Fruit fly (Drosophila melanogaster): ENCODE measurements around the gene Ddrgk1.

The Ddrgk1 gene

DNA sequence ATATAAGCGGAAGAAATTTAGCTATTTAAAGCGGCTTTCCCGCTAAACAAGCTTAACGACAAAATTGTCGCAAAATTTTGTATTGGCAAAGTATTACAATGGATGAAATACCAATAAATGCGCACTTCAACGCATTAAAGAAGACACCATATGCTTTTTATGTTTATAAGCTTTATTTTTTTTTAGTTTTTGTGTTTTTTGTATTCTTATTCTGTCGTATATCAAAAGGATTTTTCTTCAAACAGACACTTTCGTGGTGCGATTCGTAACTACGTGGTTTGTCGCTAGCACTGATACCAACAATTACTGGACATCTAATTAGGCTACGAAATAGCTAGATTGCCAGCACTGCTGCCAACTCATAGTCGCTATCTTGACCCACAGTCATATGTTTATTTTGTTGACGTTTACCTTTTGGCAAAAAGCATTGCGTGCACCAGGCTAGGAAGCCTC lies at the start of gene Ddrgk1:
TSS of gene Ddrgk1 (plus strand) at position 387 of the 453 bp plus-strand sequence.
- TF ChIP-seq CG17801 (GFP tag; optimal IDR thresholded peaks at IDR 0.05; ENCODE audit: partially characterized antibody), result peak; percentile 20

DNA sequence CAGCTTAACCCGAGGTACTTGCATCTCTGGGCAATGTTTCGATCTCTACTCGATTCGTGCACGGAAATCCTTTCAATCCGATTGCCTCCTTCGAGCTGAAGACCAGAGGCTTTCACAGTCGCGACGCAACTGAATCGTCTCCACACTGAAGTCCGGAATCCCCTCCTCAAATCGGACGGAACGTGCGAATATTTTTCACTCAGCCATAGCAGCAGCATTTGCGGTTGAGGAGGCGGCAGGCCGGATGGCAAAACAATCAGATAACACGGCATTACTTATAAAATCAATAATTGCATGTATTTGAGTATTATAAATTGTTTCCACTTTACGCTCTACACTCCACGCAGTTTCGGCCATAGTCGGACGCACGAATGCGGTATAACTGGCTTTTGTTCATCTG lies 46.8 kb upstream of the Ddrgk1 start, which contains the start of gene Snmp1:
TSS of gene Snmp1 (minus strand) at position 101 of the 400 bp plus-strand sequence.
- TF ChIP-seq CG17801 (GFP tag; optimal IDR thresholded peaks at IDR 0.05; ENCODE audit: partially characterized antibody), result no peak

DNA sequence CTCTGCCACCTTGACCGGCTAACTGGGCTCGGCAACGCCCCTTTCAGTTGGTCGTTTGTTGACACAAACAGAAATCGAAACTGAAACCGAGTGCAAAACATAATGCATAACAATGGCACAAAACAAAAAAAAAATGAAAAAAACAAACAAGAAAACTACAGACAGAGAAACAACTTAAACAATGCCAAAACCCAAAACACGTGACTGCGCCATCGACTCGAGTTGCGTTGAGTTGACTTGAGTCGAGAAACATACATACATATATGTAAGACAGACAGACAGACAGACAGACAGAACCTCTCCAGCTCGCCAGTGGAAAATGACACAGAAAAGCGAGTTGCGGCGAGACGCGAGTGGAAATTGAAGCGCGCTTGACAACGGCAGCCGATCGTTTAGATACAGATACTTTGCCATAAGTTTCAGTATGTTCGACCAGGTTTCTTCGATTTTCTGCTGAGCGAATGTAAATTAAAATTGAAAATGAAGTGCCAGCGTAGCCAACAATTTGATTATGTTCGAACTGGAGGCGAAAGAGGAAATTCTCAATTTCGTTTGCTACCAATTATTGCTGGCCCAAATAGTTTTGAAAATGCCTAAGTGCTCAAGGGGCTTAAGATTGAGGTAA lies 45.2 kb upstream of the Ddrgk1 start:
- peak; percentile 52 for TF ChIP-seq CG17801 (GFP tag; optimal IDR thresholded peaks at IDR 0.05; ENCODE audit: partially characterized antibody)

DNA sequence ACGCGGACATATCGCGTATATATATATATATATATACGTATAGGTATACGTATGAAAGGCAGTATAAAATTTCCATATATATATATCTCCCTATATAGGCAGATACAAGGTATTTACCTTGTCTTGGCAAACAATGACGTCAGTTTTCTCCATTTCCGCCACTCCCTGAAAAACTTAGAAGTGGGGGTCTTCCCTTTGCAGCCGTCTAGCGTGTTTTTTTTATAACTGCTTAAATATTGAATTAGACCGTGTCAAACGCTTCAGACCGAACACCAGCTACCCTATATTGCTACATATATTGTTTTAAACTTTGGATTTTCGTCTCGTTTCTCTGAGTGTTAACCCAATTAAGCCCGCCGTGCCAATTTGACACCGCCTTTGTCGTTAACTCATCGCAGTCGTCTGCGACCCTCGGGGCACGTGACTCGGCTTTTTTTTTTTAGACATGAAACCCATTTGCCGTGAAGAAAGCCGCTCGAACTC lies 38.2 kb upstream of the Ddrgk1 start:
- no peak for TF ChIP-seq CG17801 (GFP tag; optimal IDR thresholded peaks at IDR 0.05; ENCODE audit: partially characterized antibody)

DNA sequence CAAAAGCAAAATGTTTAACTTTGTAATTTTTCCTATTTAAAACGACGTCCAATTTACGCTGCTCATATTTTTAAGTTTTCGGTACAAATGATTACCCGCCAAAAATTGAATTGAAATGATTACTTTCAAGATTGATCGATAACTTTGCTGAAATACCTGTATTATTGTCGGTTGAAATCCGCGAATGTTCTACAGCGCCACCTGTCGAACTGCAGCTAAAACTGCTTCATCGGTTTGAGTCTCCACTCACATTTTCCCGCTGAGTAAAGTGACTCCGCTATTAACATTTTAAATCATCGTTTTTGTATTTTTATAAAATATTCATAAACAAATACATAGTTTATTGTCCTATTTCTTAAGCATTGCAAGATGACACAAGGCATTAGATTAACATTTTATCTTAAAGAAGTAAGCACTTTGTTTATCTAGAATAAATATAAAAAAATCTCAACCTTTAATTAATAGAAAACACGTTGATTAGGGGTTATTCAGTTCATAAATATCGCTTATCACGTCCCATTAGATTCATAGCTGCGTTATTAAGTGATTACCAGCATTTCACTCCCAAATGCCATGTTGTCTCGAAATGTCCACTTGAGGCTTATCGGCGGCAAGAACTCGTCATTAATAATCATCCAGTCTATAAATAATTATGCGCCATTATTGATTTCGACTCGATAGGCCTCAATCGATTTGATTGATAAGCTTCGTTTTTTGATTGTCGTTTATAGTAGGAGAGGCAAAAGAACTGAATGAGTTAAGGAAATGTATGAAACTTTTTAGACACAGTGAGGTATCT lies 35.1 kb upstream of the Ddrgk1 start:
- TF ChIP-seq CG17801 (GFP tag; optimal IDR thresholded peaks at IDR 0.05; ENCODE audit: partially characterized antibody), result no peak

DNA sequence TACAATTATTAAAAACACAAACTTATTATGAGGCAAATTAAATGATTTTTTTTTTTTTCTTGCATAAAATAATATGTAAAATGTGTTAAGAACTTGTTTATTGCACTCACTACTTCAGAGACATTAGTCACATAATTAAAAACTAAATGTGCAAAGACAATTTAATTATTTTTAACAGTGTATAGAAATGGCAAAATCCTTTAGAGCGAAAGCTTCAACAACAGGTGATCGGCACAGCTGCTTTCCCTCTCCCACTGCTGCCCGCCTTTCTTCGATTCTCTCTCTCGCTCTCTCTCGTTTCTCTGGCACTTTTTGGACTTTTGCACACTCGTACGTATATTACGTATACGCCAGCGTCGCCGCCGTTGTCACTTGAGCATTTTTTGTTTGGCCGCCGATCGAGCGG lies 34.5 kb upstream of the Ddrgk1 start:
- no peak for TF ChIP-seq CG17801 (GFP tag; optimal IDR thresholded peaks at IDR 0.05; ENCODE audit: partially characterized antibody)

DNA sequence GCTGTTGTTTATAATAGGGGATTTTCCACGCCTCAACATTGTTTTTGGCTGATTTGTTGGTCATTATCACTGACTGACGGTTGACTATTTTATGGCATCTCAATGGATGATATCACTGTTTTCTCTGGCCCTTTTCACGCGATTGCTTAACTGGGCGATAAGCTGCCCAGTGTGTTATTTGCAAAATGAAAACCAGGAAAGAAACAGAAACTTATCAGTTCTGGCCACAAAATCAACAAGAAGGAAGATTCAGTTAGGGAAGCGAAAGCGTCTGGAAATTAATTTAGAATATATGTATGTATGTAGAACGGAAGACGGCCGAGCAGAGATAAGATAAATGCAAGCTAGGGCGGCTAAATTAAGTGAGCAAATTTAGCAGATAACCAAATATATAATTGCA lies 32.9 kb upstream of the Ddrgk1 start:
- no peak for TF ChIP-seq CG17801 (GFP tag; optimal IDR thresholded peaks at IDR 0.05; ENCODE audit: partially characterized antibody)

DNA sequence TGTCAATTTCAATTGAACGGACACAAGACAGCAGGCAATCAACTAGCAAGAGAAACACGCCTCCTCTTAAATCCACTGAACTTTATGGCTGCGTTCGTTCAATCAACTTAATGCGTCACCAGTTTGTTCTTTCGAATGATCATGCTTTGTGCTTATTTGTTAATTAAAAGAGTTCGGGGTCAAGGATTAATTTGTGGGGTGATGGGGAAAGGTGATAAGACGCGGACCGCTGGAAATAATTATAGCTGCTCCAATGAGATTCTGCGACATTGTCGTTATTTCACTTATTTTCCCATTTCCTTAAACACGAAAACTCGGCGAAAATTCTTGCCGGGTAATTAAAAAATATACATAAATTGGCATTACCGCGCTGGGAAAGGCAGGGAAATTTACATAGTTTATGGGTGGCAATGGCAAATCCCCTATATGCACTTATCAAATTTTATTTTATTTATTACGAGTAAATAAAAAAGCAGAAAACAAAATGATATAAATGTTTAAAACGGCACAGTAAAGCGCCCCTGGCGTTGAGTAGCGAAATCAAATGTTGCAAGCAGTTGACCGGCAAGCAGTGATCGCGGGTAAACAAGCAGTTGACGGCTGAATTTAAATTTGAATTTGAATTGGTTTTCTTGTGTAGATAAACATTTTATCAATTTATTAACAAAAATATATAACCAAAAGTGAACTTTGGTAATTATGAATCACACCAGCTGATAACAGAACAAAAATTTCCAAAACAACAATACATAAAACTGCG lies 30.3 kb upstream of the Ddrgk1 start:
- peak; percentile 30 for TF ChIP-seq CG17801 (GFP tag; optimal IDR thresholded peaks at IDR 0.05; ENCODE audit: partially characterized antibody)

DNA sequence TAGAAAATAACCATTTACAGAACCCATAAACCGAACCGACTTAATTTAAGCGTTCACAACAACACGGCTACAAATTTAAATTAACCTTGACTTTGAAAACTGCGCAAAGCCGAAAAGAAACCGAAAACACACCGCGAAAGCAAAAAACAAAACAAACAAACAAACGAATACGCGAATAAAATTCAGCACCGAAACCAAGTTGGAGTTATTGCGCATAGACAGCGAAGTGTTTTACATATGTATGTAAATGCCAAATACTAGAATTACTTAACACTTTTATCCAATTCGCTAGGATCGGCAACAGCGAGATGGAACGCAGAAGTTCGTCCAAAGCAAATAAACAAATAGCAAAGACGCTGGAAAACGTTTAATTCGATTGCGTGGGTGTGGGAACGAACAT lies 29.2 kb upstream of the Ddrgk1 start:
- TF ChIP-seq CG17801 (GFP tag; optimal IDR thresholded peaks at IDR 0.05; ENCODE audit: partially characterized antibody), result no peak

DNA sequence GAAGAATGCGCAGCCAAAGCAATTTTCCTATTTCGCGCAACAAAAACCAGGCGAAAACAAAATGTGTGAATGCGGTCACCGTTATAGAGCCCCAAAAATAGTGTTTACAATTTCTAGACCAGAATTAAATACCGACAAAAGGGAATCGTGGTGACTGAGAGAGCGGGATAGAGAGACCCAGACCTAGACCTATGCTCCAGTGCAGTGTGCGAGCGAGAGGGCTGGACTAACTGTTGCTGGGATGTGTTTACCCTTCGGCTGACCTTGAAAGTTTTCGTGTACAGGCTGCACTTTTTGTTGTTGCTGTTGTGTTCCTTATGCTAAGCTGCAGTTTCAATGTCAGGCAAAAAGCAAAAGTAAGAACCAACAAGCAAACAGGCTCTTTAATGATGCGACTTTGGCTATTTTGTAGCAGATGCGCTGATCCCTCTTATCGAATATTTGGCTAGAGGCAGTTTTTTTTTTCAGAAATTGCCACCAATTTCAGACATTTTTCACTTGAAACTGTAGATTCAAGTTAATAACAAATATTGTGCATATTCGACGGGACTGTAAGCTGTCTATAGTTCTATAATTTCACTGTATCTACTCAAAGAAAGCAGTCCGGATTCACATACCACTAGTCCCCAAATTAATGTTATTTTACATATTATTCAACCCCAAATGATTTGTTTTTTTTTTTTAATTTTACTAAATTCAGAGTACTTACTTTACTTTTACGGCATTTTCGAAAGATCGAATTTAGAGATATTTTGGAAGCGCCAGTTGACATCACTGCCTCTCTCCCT lies 28.1 kb upstream of the Ddrgk1 start:
- TF ChIP-seq CG17801 (GFP tag; optimal IDR thresholded peaks at IDR 0.05; ENCODE audit: partially characterized antibody), result no peak

DNA sequence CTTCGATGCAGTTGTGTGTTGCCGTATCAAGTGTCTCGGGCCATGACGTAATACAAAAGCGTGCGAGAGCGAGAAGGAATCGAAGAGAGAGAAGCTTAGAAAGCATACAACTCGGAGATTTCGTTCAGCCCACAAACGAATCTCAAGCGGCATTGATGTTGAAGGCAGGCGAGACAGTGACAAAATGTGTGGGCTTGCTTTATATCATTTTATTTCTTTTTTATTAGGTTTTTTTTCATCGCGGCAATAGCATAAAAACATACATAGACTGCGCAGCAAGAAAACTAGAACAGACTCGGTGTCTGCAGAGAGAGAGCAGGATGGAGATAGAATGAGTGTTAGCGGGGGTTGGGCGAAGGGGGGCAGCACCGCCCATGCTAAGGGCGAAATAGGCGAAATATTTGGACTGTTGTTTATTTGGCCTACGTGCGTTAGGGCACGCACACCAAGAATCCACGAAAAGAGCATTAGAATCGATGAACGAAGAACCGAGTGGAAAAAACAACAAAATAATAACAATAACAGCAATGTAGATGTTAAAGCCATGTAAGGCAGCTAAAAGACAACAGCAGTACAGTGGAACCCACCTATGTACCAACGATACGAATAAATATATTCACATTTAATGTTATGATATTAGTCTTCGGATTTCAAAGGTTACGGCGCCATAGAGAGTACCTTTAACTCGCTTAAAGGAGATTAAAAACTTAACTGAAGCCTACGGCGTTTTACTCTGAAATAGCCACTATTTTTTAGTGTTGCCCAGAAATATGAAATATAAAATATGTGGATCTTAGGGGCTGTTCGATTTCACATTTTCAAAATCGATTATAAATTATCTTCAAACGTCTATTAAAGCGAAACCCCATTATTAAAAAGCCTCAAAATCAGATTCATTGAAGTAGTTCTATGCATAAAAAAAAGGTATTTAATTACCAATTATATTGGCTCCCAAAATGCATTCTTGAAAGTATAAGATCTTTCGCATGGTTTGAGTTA lies 27.2 kb upstream of the Ddrgk1 start:
- no peak for TF ChIP-seq CG17801 (GFP tag; optimal IDR thresholded peaks at IDR 0.05; ENCODE audit: partially characterized antibody)

DNA sequence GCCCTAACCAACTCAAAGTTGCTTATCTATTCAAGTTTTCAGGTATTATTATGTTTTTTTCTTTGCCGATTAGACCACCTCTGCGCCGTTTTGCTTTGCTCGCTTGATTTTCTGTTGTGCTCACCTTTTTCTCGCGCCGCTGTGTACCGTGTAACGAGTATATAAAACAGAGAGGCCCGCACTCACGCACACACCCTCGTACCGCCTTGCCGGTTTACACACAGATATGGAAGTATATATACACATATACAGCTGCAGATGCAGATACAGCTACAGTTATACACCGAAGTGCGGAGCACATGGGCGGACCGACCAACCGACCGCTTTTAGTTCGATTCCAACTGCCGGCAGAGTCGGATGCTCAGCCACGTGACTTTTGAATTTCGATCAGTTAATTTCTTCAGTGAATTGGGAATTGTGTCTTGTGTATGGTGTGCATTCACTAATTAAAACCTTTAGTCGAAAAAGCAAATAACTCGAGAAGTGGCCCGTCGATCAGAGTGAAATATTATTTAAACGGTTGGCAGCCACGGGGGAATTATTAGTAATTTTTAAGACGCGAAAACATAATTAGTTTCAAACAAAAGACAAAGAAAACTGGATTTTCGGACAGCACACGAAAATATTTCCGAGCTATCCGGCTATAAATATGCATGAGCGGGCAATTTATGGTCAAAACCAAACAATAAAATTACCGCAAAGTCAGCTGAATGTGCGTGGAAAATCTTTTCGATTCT lies 26.2 kb upstream of the Ddrgk1 start:
- peak; percentile 77 for TF ChIP-seq CG17801 (GFP tag; optimal IDR thresholded peaks at IDR 0.05; ENCODE audit: partially characterized antibody)
